Fruit fly (Drosophila melanogaster): ENCODE measurements around the gene CG18249.

Gene CG18249

DNA sequence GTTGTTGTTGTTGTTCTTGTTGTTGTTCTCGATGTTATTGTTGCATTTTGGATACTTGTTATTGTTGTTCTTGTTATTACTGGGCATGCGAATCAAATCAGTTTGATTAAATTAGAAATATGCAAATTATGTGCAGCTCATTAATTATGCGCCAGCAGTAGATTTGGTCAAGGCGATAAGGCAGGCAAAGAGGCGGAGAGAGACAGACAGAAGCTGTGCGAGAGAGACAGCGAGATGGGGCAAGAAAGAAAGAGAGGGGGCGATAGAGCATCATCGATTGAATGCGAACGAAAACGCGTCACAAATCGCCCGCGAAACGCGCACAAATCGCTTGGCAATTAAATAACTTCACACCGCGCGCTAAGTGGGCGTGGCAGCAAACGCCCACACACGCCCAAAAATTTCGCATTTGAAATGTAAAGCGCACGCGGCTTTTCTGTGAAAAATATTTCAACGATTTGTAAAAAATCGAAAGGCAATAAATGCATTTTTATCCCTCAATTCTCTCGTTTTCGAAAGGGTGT, 3.2 kb downstream of the CG18249 start:
- no peak for TF ChIP-seq Hr38 (GFP tag; optimal IDR thresholded peaks at IDR 0.05)
- TF ChIP-seq Sox15 (GFP tag; optimal IDR thresholded peaks at IDR 0.05): no peak
- TF ChIP-seq CG9139 (GFP tag; optimal IDR thresholded peaks at IDR 0.05): no peak
- TF ChIP-seq Eip78C (GFP tag): no peak
- no peak for TF ChIP-seq fkh (GFP tag; optimal IDR thresholded peaks at IDR 0.05)
- no peak for TF ChIP-seq salr (GFP tag; optimal IDR thresholded peaks at IDR 0.05)
- no peak for TF ChIP-seq topi (GFP tag; optimal IDR thresholded peaks at IDR 0.05)
- TF ChIP-seq CG10631 (GFP tag; optimal IDR thresholded peaks at IDR 0.05): no peak
- no peak for TF ChIP-seq CG31627 (GFP tag; optimal IDR thresholded peaks at IDR 0.05)
- TF ChIP-seq Ets21C (GFP tag; optimal IDR thresholded peaks at IDR 0.05): no peak
- no peak for TF ChIP-seq dac (GFP tag; optimal IDR thresholded peaks at IDR 0.05)
- no peak for TF ChIP-seq Eip75B (GFP tag; optimal IDR thresholded peaks at IDR 0.05)
- TF ChIP-seq CG6808 (GFP tag; optimal IDR thresholded peaks at IDR 0.05): no peak
- TF ChIP-seq Lpt (GFP tag; optimal IDR thresholded peaks at IDR 0.05): no peak
- no peak for TF ChIP-seq CG32006 (GFP tag; optimal IDR thresholded peaks at IDR 0.05)
- no peak for TF ChIP-seq CG3919 (GFP tag; optimal IDR thresholded peaks at IDR 0.05)
- no peak for TF ChIP-seq cyc (GFP tag; optimal IDR thresholded peaks at IDR 0.05)
- no peak for TF ChIP-seq CG1621 (tag; optimal IDR thresholded peaks at IDR 0.05)

DNA sequence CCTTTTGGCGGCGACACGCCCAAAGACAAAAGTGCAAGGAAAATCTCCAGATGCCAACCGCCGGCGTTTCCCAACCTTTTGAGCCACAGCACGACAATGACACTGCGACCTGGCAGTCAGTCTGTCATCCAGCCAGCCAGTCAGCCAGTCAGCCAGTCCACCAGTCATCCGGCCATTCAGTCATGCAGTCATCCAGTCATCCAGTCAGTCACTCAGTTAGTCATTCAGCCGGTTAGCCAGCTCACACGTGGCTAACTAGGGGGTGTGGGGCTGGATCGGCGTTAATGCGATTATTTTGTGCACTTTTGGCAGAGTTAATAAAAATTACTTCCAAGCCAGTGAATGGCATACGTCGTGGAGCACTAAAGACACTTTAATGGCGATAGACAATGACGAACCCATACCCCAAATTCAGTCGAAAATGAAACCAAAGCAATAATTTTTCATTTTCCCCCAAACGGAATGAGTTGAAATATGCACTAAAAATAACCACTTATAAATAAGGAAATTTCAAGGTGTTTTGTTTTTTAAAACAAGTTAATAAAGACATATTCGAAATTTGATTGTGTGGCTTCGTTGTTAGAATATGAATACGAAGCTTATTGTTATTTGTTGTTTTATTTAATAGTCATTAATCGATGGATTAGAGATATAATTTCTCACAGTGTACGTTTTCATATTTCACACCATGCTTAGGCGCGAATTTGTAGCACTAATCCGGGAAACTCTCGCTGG, 4.9 kb downstream of the CG18249 start:
- TF ChIP-seq CG31627 (GFP tag; optimal IDR thresholded peaks at IDR 0.05) (no peak), Sox102F (GFP tag; optimal IDR thresholded peaks at IDR 0.05) (no peak), eg (GFP tag; IDR thresholded peaks at IDR 0.05) (no peak), CG3032 (tag; optimal IDR thresholded peaks at IDR 0.05) (no peak), CG11762 (GFP tag; optimal IDR thresholded peaks at IDR 0.05; ENCODE audit: insufficient read depth) (no peak), CG6792 (GFP tag; optimal IDR thresholded peaks at IDR 0.05) (no peak), Eip78C (GFP tag) (no peak), Hr4 (GFP tag; optimal IDR thresholded peaks at IDR 0.05) (no peak), Smox (GFP tag; optimal IDR thresholded peaks at IDR 0.05) (no peak), CG6808 (GFP tag; optimal IDR thresholded peaks at IDR 0.05) (no peak), CG7368 (GFP tag; optimal IDR thresholded peaks at IDR 0.05) (no peak), CG10669 (GFP tag; optimal IDR thresholded peaks at IDR 0.05) (no peak), CG6854 (GFP tag; optimal IDR thresholded peaks at IDR 0.05) (no peak)

DNA sequence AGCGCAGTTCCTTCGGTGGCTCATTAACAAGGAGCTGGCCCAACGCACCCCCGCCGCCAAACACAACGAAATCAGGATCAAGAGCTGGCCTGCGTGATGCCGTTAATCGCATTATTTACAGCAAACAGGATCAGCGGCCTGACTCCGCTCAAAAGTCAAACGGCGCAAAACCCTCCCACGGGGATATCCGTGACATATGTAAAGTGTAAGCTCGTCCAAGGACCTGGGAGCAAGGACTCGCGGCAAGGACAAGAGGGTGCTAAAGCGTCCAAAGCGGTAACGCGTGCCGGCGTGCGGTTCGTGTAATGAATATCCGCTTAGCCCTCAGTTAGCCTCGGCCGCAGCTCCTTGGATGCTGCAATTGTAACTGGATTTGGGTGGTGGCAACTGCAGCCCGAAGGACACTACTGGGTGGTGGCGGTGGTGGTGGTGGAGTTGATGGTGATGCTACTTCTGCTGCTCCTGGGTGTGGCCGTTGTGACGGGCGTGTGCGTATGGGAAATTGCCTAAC, 5.6 kb downstream of the CG18249 start:
- TF ChIP-seq CG32006 (GFP tag; optimal IDR thresholded peaks at IDR 0.05): no peak
- no peak for TF ChIP-seq CG6808 (GFP tag; optimal IDR thresholded peaks at IDR 0.05)
- no peak for TF ChIP-seq CG9139 (GFP tag; optimal IDR thresholded peaks at IDR 0.05)
- TF ChIP-seq CG11902 (GFP tag; optimal IDR thresholded peaks at IDR 0.05): no peak
- TF ChIP-seq Eip78C (GFP tag): no peak
- no peak for TF ChIP-seq CG3919 (GFP tag; optimal IDR thresholded peaks at IDR 0.05)
- TF ChIP-seq Hr4 (GFP tag; optimal IDR thresholded peaks at IDR 0.05): no peak
- TF ChIP-seq CG6854 (GFP tag; optimal IDR thresholded peaks at IDR 0.05): no peak
- no peak for TF ChIP-seq salr (GFP tag; optimal IDR thresholded peaks at IDR 0.05)
- TF ChIP-seq acj6 (GFP tag; optimal IDR thresholded peaks at IDR 0.05): no peak
- TF ChIP-seq Hr39 (GFP tag; optimal IDR thresholded peaks at IDR 0.05): no peak
- no peak for TF ChIP-seq Ets21C (GFP tag; optimal IDR thresholded peaks at IDR 0.05)
- TF ChIP-seq CG10631 (GFP tag; optimal IDR thresholded peaks at IDR 0.05): no peak

DNA sequence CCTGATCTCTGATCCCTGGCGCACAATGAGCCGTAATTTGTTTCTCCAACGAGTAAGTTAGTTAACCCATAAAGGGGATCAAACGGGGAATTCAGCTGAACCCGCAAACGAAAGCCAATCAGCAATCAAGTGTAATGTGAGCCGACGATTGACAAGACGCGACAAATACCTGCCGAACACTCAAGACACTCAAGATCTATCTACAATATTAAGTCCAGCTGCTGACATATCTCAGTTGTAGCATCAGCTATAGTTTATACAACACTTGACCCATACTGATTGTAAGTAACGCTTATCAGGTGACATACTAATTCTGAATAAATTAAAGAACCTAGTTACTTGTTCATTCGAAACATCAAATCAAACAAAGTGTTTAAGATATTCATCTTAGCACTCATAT, 7.4 kb downstream of the CG18249 start:
- TF ChIP-seq eg (GFP tag; IDR thresholded peaks at IDR 0.05) (no peak), svp (GFP tag) (peak; percentile 63), CG6808 (GFP tag; optimal IDR thresholded peaks at IDR 0.05) (no peak), achi (GFP tag; optimal IDR thresholded peaks at IDR 0.05) (no peak), net (GFP tag; optimal IDR thresholded peaks at IDR 0.05) (no peak)

Data from whole organism, prepupa.